Worm (Caenorhabditis elegans) whole organism, L4 larva: ENCODE results near the gene fbxl-1.

Experiments used
- F37D6.2 ChIP-seq: sonication (generic microtip); optimal IDR thresholded peaks from 2 replicates; lab custom pipeline; 2016; ENCODE audit warnings: mild to moderate bottlenecking, missing genetic modification characterization, missing compliant biosample characterization
- T26A8.4 ChIP-seq: fragments of 200-800 bp; sonication (Bioruptor generic); IDR thresholded peaks from 2 replicates; pipeline ENCODE4 v1.3.6; 2022; ENCODE audit warnings: missing genetic modification characterization, missing compliant biosample characterization
- Y5F2A.4 ChIP-seq: fragments of 200-800 bp; sonication (Bioruptor generic); optimal IDR thresholded peaks from 2 replicates; lab custom pipeline; 2018; ENCODE audit warnings: mild to moderate bottlenecking, missing genetic modification characterization, missing compliant biosample characterization
- ZK546.5 ChIP-seq, 2 experiments: sonication (generic microtip); optimal IDR thresholded peaks; 2 replicates each; lab custom pipeline; 2017; ENCODE audit warnings: missing biosample characterization in 2 of 2, missing genetic modification characterization in 2 of 2
- aha-1 ChIP-seq: fragments of 150-350 bp; peaks from one replicate; lab custom pipeline; 2014; ENCODE audit warnings: missing biosample characterization, missing genetic modification characterization
- attf-4 ChIP-seq: sonication (generic microtip); optimal IDR thresholded peaks from 3 replicates; lab custom pipeline; 2017; ENCODE audit warnings: missing biosample characterization, missing genetic modification characterization
- ceh-20 ChIP-seq: fragments of 200-800 bp; sonication (Bioruptor generic); IDR thresholded peaks from 2 replicates; pipeline ENCODE4 v1.3.6; 2022; ENCODE audit warnings: missing genetic modification reagents, missing genetic modification characterization, missing compliant biosample characterization
- ceh-28 ChIP-seq: fragments of 150-350 bp; optimal IDR thresholded peaks from 2 replicates; lab custom pipeline; 2014; ENCODE audit warnings: missing biosample characterization, missing genetic modification reagents, missing genetic modification characterization
- ceh-62 ChIP-seq: sonication (generic microtip); optimal IDR thresholded peaks from 2 replicates; lab custom pipeline; 2017; ENCODE audit warnings: missing biosample characterization, missing genetic modification characterization
- ces-1 ChIP-seq: fragments of 150-350 bp; sonication (generic microtip); optimal IDR thresholded peaks from 4 replicates; lab custom pipeline; 2014; ENCODE audit warnings: missing biosample characterization, missing genetic modification reagents, missing genetic modification characterization
- daf-16 ChIP-seq, 3 experiments: sonication (generic microtip); optimal IDR thresholded peaks; 2 replicates each; lab custom pipeline; 2016 to 2017; ENCODE audit warnings: missing genetic modification characterization in 3 of 3, missing genetic modification reagents in 3 of 3, mild to moderate bottlenecking in 2 of 3, missing compliant biosample characterization in 2 of 3, missing biosample characterization in 1 of 3, moderate library complexity in 1 of 3
- daf-19 ChIP-seq: fragments of 200-800 bp; sonication (Bioruptor generic); conservative IDR thresholded peaks from 2 replicates; pipeline ENCODE4 v1.3.6; 2022; ENCODE audit warnings: missing genetic modification characterization, missing compliant biosample characterization
- daf-8 ChIP-seq: fragments of 200-800 bp; sonication (Bioruptor generic); IDR thresholded peaks from 2 replicates; pipeline ENCODE4 v1.3.6; 2022; ENCODE audit warnings: missing genetic modification characterization, missing compliant biosample characterization
- dpl-1 ChIP-seq: fragments of 150-350 bp; optimal IDR thresholded peaks from 2 replicates; lab custom pipeline; 2014; ENCODE audit warnings: missing biosample characterization, missing genetic modification reagents, missing genetic modification characterization
- fkh-10 ChIP-seq: fragments of 150-350 bp; optimal IDR thresholded peaks from 2 replicates; lab custom pipeline; 2014; ENCODE audit warnings: missing biosample characterization, missing genetic modification reagents, missing genetic modification characterization
- gei-8 ChIP-seq: fragments of 200-800 bp; sonication (Bioruptor generic); optimal IDR thresholded peaks from 2 replicates; lab custom pipeline; 2018; ENCODE audit warnings: mild to moderate bottlenecking, missing genetic modification characterization, missing compliant biosample characterization
- hlh-11 ChIP-seq: fragments of 200-800 bp; sonication (Bioruptor generic); optimal IDR thresholded peaks from 2 replicates; lab custom pipeline; 2018; ENCODE audit warnings: mild to moderate bottlenecking, missing genetic modification characterization, missing compliant biosample characterization
- hlh-30 ChIP-seq: sonication (generic microtip); optimal IDR thresholded peaks from 2 replicates; lab custom pipeline; 2017; ENCODE audit warnings: antibody characterized with exemption, mild to moderate bottlenecking, missing genetic modification characterization, missing compliant biosample characterization; ENCODE audit not compliant: insufficient read depth
- lim-7 ChIP-seq: fragments of 200-800 bp; sonication (Bioruptor generic); IDR thresholded peaks from 2 replicates; pipeline ENCODE4 v1.3.6; 2022; ENCODE audit warnings: missing genetic modification characterization, missing compliant biosample characterization
- lin-29 ChIP-seq: fragments of 200-800 bp; sonication (Bioruptor generic); IDR thresholded peaks from 2 replicates; pipeline ENCODE4 v1.3.6; 2022; ENCODE audit warnings: missing genetic modification reagents, missing genetic modification characterization, missing compliant biosample characterization
- lin-39 ChIP-seq: fragments of 150-350 bp; optimal IDR thresholded peaks from 2 replicates; lab custom pipeline; 2014; ENCODE audit warnings: missing biosample characterization, missing genetic modification reagents, missing genetic modification characterization
- mdt-29 ChIP-seq: fragments of 200-800 bp; sonication (Bioruptor generic); IDR thresholded peaks from 2 replicates; pipeline ENCODE4 v1.3.6; 2022; ENCODE audit warnings: missing genetic modification reagents, missing genetic modification characterization, missing compliant biosample characterization
- mep-1 ChIP-seq: fragments of 150-350 bp; sonication (generic microtip); optimal IDR thresholded peaks from 3 replicates; lab custom pipeline; 2014; ENCODE audit warnings: missing biosample characterization, missing genetic modification characterization
- mes-2 ChIP-seq: sonication (generic microtip); optimal IDR thresholded peaks from 2 replicates; lab custom pipeline; 2016; ENCODE audit warnings: missing genotype, mild to moderate bottlenecking, missing genetic modification characterization, missing compliant biosample characterization; ENCODE audit not compliant: poor library complexity, severe bottlenecking
- mxl-2 ChIP-seq: fragments of 200-800 bp; sonication (Bioruptor generic); conservative IDR thresholded peaks from 2 replicates; pipeline ENCODE4 v1.3.6; 2022; ENCODE audit warnings: missing genetic modification reagents, missing genetic modification characterization, missing compliant biosample characterization
- mxl-3 ChIP-seq: fragments of 200-800 bp; sonication (Bioruptor generic); optimal IDR thresholded peaks from 2 replicates; lab custom pipeline; 2018; ENCODE audit warnings: mild to moderate bottlenecking, missing genetic modification characterization, missing compliant biosample characterization
- nhr-11 ChIP-seq: fragments of 150-350 bp; optimal IDR thresholded peaks from 2 replicates; lab custom pipeline; 2014; ENCODE audit warnings: missing biosample characterization, missing genetic modification characterization
- nhr-6 ChIP-seq: fragments of 150-350 bp; optimal IDR thresholded peaks from 2 replicates; lab custom pipeline; 2014; ENCODE audit warnings: missing biosample characterization, missing genetic modification characterization
- pqm-1 ChIP-seq: sonication (generic microtip); optimal IDR thresholded peaks from 2 replicates; lab custom pipeline; 2017; ENCODE audit warnings: missing biosample characterization, missing genetic modification characterization
- rbr-2 ChIP-seq: sonication (generic microtip); optimal IDR thresholded peaks from 2 replicates; lab custom pipeline; 2016; ENCODE audit warnings: missing genotype, missing genetic modification characterization, missing compliant biosample characterization
- spr-1 ChIP-seq: sonication (generic microtip); optimal IDR thresholded peaks from 2 replicates; lab custom pipeline; 2016; ENCODE audit warnings: mild to moderate bottlenecking, missing genetic modification characterization, missing compliant biosample characterization
- tag-97 ChIP-seq: fragments of 200-800 bp; sonication (Bioruptor generic); IDR thresholded peaks from 2 replicates; pipeline ENCODE4 v1.3.6; 2022; ENCODE audit warnings: missing genetic modification characterization, missing compliant biosample characterization
- unc-130 ChIP-seq: sonication (generic microtip); optimal IDR thresholded peaks from 2 replicates; lab custom pipeline; 2016; ENCODE audit warnings: missing genetic modification reagents, missing genetic modification characterization, missing compliant biosample characterization
- unc-39 ChIP-seq: sonication (generic microtip); optimal IDR thresholded peaks from 2 replicates; lab custom pipeline; 2017; ENCODE audit warnings: missing biosample characterization, missing genetic modification characterization
- zfp-3 ChIP-seq: fragments of 200-800 bp; sonication (Bioruptor generic); conservative IDR thresholded peaks from 2 replicates; pipeline ENCODE4 v1.3.6; 2022; ENCODE audit warnings: missing genetic modification reagents, missing genetic modification characterization, missing compliant biosample characterization
- ztf-7 ChIP-seq: fragments of 150-350 bp; optimal IDR thresholded peaks from 2 replicates; lab custom pipeline; 2014; ENCODE audit warnings: missing biosample characterization, missing genetic modification characterization

fbxl-1 gene

ce11 chrIII:8227511-8227910 lies at the start of gene fbxl-1 (continued):
- TF ChIP-seq lin-29 (no peak), unc-39 (tag; lab: Kevin White, UChicago) (no peak), ceh-62 (tag; lab: Kevin White, UChicago) (no peak), nhr-6 (peak; percentile 76), rbr-2 (tag; lab: Kevin White, UChicago) (peak; percentile 87), ceh-20 (GFP tag; lab: Robert Waterston, UW) (peak; percentile 80), mxl-3 (GFP tag; lab: Kevin White, UChicago) (peak; percentile 86), F37D6.2 (tag; lab: Kevin White, UChicago) (peak; percentile 73), pqm-1 (peak; percentile 15), ZK546.5 (tag; optimal IDR thresholded peaks at IDR 0.05; lab: Kevin White, UChicago) (peak in 1 of 2 experiments; percentile 39), mep-1 (tag; lab: Kevin White, UChicago) (peak; percentile 90), dpl-1 (GFP tag; lab: Kevin White, UChicago) (peak; percentile 16), fkh-10 (GFP tag; lab: Kevin White, UChicago) (peak; percentile 28), gei-8 (GFP tag; lab: Kevin White, UChicago) (peak; percentile 5), T26A8.4 (GFP tag; lab: Robert Waterston, UW) (peak; percentile 60; the same call in 1 of the 2 replicates), hlh-11 (tag; lab: Kevin White, UChicago) (peak; percentile 99), tag-97 (no peak), daf-8 (GFP tag; lab: Robert Waterston, UW) (no peak), zfp-3 (GFP tag; lab: Robert Waterston, UW) (0 out of 2 replicates have a peak, but pooled peaks have one; percentile 11), mes-2 (tag; lab: Kevin White, UChicago) (peak; percentile 61), ztf-7 (tag; lab: Kevin White, UChicago) (peak; percentile 30), mdt-29 (GFP tag; lab: Robert Waterston, UW) (peak; percentile 45; the same call in 1 of the 2 replicates), spr-1 (tag; lab: Kevin White, UChicago) (peak; percentile 36), hlh-30 (peak; percentile 99), ceh-28 (no peak), Y5F2A.4 (GFP tag; lab: Kevin White, UChicago) (no peak)
- TF ChIP-seq, all 104 proteins: peak for 48

DNA sequence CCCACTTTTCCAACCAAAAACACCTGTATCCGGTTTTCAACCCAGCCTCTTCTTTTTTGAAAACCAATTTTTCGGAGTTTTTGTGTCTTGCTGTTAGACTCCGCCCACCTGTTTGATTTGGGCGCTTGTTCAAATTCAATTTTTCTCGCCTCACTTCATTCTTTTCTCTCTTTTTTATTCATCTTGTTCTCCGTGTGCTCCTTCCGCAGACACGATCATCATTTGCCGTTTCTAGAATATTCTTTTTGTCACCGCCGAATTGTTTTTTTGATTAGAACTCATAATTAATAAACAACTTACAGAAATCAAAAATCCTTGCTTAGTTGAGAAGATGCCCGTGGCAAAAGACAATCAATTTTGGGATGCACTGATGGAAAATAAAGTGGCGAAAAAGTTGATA lies 48.7 kb upstream of the fbxl-1 start, which contains the start of gene C50C3.5:
Gene C50C3.5 (plus strand): TSS at position 301 of the 400 bp plus-strand sequence.
- no peak for TF ChIP-seq daf-19 (GFP tag; lab: Robert Waterston, UW)
- peak; percentile 39 for TF ChIP-seq ces-1 (GFP tag; lab: Kevin White, UChicago)

DNA sequence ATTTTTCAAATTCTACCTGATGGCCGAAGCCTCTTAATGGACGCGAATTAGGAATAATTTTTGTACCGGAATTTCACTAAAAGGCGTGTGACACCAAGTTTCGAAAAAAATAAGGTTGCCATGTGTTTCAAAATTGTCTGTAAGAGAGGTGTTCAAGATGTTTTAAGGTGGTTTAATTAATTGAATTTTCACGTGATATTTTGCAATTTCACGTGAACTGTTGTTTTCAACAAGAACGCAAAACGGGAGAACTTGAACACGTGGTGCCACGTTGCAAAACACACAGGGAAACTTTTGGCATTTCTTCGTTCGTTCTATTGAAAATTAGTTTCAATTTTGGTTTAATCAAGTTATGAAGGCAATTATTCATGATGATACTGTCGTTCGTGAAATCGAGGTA lies 46.0 kb upstream of the fbxl-1 start, which contains the start of gene spc-2:
Gene spc-2 (plus strand): TSS at position 301 of the 400 bp plus-strand sequence.
- TF ChIP-seq F37D6.2 (tag; lab: Kevin White, UChicago) (no peak), pqm-1 (no peak), mdt-29 (GFP tag; lab: Robert Waterston, UW) (no peak), nhr-11 (no peak), lin-39 (tag; lab: Kevin White, UChicago) (no peak), mxl-2 (GFP tag; lab: Robert Waterston, UW) (no peak), tag-97 (no peak), unc-130 (no peak), daf-16 (GFP tag; optimal IDR thresholded peaks at IDR 0.05; lab: Kevin White, UChicago) (no peak), daf-16 (tag; optimal IDR thresholded peaks at IDR 0.05; lab: Kevin White, UChicago) (no peak)

DNA sequence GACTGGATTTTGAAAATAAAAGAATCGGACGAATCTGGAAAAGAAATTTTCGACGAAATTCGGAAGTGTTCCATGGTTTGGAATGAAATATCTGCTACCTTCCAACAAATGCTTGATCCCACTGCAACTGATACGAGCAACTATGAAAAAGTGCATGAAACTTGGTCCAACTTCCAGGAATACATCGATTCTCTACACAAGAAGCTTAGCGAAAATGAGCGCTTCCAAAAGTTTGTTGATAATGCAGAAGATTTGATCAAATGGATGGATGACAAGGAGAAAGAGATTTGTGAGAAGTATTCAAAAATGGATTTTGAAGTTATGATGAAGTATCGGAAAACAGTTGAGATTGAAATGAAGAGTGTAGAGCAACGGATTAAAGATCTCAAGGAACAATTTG lies 45.1 kb upstream of the fbxl-1 start:
- TF ChIP-seq aha-1 (tag; lab: Kevin White, UChicago) (peak; percentile 90), lim-7 (GFP tag; lab: Robert Waterston, UW) (no peak), attf-4 (tag; lab: Kevin White, UChicago) (no peak)
